Fruit fly (Drosophila melanogaster): ENCODE measurements around the gene Tap42.

Gene Tap42

DNA sequence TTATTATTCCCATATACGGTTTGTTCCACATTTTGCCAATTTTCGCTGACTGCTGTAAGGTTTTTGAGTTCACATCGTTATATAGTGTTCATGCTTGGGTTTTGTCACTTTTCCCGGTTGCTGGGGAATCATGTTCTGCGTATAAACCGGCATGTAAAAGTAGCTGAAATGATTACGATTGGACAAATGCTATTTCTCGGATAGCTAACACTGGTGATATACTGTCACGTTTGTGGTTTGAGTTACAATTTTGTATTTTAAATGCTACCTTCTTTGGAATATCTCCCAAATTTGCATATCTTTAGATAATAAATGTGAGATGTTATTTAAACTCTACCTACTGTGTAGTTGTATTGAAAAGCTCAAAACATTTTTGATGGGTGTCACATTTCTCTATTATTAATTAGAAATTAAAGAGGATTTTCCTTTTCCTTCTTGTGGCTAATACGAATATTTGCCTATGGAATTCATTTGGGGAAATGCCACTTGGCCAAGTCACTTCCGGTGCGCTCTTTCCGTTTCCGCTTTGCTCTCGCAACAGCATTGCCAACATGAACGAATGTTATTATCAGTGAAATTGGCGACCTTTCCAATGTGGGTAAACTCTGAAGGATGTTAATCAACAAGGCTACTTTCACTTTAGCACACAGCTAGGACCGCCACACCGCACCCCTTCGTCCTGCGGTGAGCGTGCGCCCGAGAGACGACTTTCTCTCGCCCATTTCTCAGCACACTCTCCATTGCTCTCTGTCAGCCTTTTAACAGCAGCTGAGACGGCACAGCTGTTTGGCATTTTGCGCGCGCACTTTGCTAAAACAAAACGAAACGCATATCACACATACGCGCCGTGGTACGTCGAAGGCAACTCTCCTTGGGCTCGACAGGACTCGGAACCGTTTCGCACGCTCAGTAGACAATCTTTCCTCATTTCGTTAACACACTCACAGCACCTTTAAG lies 47.4 kb downstream of the Tap42 start, which contains the start of the genes CG16956, CG42784 and CG43850 (continued):
- peak; percentile 65 for TF ChIP-seq Vsx1 (GFP tag; optimal IDR thresholded peaks at IDR 0.05)
- TF ChIP-seq CG6683 (GFP tag; optimal IDR thresholded peaks at IDR 0.05), result peak; percentile 63
- TF ChIP-seq odd (GFP tag; optimal IDR thresholded peaks at IDR 0.05), result peak; percentile 83
- TF ChIP-seq CG17328 (GFP tag; IDR thresholded peaks at IDR 0.05), result peak; percentile 53
- 0 out of 2 replicates have a peak, but pooled peaks have one; percentile 11 for TF ChIP-seq CG14441 (GFP tag; IDR thresholded peaks at IDR 0.05)
- TF ChIP-seq BtbVII (GFP tag; optimal IDR thresholded peaks at IDR 0.05), result peak; percentile 81
- no peak for TF ChIP-seq CG13424 (tag; optimal IDR thresholded peaks at IDR 0.05)
- TF ChIP-seq amos (GFP tag; IDR thresholded peaks at IDR 0.05; ENCODE audit: partially characterized antibody), result no peak; the same call in 1 of the 2 replicates
- TF ChIP-seq Asciz (GFP tag; optimal IDR thresholded peaks at IDR 0.05), result peak; percentile 68
- TF ChIP-seq ase (GFP tag; IDR thresholded peaks at IDR 0.05), result 0 out of 3 replicates have a peak, but pooled peaks have one; percentile 7
- TF ChIP-seq CG2116 (GFP tag; optimal IDR thresholded peaks at IDR 0.05), result peak; percentile 40
- TF ChIP-seq da (GFP tag; optimal IDR thresholded peaks at IDR 0.05), result no peak
- TF ChIP-seq CG8290 (GFP tag; optimal IDR thresholded peaks at IDR 0.05), result no peak
- TF ChIP-seq CG8290 (tag; optimal IDR thresholded peaks at IDR 0.05), result peak in 1 of 2 experiments; percentile 87
- peak; percentile 97 for TF ChIP-seq Ets97D (GFP tag; optimal IDR thresholded peaks at IDR 0.05)
- TF ChIP-seq CG10267 (tag; optimal IDR thresholded peaks at IDR 0.05), result peak; percentile 13
- TF ChIP-seq gce (GFP tag; IDR thresholded peaks at IDR 0.05), result 0 out of 3 replicates have a peak, but pooled peaks have one; percentile 52
- TF ChIP-seq crp (GFP tag; optimal IDR thresholded peaks at IDR 0.05), result peak in 1 of 2 experiments; percentile 42
- peak; percentile 65 for TF ChIP-seq nau (GFP tag; optimal IDR thresholded peaks at IDR 0.05)
- no peak for TF ChIP-seq toy (GFP tag; IDR thresholded peaks at IDR 0.05)
- TF ChIP-seq CG1647 (GFP tag; optimal IDR thresholded peaks at IDR 0.05), result no peak
- peak; percentile 64 for TF ChIP-seq Atf6 (GFP tag; IDR thresholded peaks at IDR 0.05)
- peak in 1 of 2 experiments; percentile 69 for TF ChIP-seq Hr51 (GFP tag; optimal IDR thresholded peaks at IDR 0.05)
- peak; percentile 94 for TF ChIP-seq Hmr (GFP tag; optimal IDR thresholded peaks at IDR 0.05)
- no peak for TF ChIP-seq Chrac-16 (GFP tag; optimal IDR thresholded peaks at IDR 0.05)
- TF ChIP-seq CG15514 (GFP tag; optimal IDR thresholded peaks at IDR 0.05), result peak; percentile 87
- TF ChIP-seq cg (GFP tag; optimal IDR thresholded peaks at IDR 0.05), result no peak
- peak; percentile 23 for TF ChIP-seq CG10274 (GFP tag; optimal IDR thresholded peaks at IDR 0.05)
- peak; percentile 57 for TF ChIP-seq CG11504 (tag; optimal IDR thresholded peaks at IDR 0.05)
- TF ChIP-seq run (tag; optimal IDR thresholded peaks at IDR 0.05), result peak; percentile 41
- no peak for TF ChIP-seq fd96Cb (tag; optimal IDR thresholded peaks at IDR 0.05)
